Fruit fly (Drosophila melanogaster): Measurements from ENCODE around the gene CG15478.

DNA sequence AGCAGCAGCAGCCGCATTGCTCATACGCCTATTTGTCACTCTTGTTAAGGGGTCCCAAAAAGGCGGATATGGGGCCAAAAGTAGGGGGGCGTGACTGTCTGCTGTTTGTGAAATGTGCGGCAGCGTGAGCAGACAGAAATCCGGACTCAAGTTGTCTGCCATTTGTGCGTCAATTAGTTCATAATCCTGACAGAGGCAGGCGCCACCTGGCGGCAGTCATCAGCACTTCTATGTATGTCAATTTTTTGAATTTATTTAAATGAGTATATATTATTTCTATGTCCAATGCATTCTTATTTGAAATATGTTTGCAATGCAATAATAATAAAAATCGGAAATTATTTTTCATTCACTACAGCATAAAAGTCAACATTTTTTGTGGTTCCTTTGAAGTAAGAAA, 26.3 kb upstream of the CG15478 start:
- no peak for TF ChIP-seq psq (optimal IDR thresholded peaks at IDR 0.05)
- TF ChIP-seq h (optimal IDR thresholded peaks at IDR 0.05) = no peak
- TF ChIP-seq insv (optimal IDR thresholded peaks at IDR 0.05) = no peak

Measured in Kc167 (cell line).